Fruit fly (Drosophila melanogaster) whole organism, embryonic: ENCODE measurements around the gene Usp5.

ENCODE experiments used
- Ada2b ChIP-seq: fragments of 200-800 bp; sonication (Bioruptor generic); IDR thresholded peaks from 2 replicates; pipeline ENCODE4 v1.3.6; 2022; ENCODE audit warnings: missing biosample characterization, missing genetic modification characterization
- B-H1 ChIP-seq: fragments of 200-800 bp; sonication (Bioruptor generic); IDR thresholded peaks from 3 replicates; pipeline ENCODE4 v1.3.6; 2022; ENCODE audit warnings: missing biosample characterization, missing genetic modification characterization
- CG10267 ChIP-seq: fragments of 200-800 bp; sonication (Bioruptor generic); optimal IDR thresholded peaks from 2 replicates; lab custom pipeline; 2018; ENCODE audit warnings: missing biosample characterization, mild to moderate bottlenecking, missing genetic modification characterization, moderate library complexity
- CG12391 ChIP-seq: fragments of 200-800 bp; sonication (Bioruptor generic); optimal IDR thresholded peaks from 3 replicates; lab custom pipeline; 2018; ENCODE audit warnings: missing biosample characterization, mild to moderate bottlenecking, missing genetic modification characterization, moderate library complexity
- CG14441 ChIP-seq: fragments of 200-800 bp; sonication (Bioruptor generic); IDR thresholded peaks from 2 replicates; pipeline ENCODE4 v1.3.6; 2022; ENCODE audit warnings: missing biosample characterization, missing genetic modification characterization
- CG17612 ChIP-seq: fragments of 200-800 bp; sonication (Bioruptor generic); IDR thresholded peaks from 2 replicates; pipeline ENCODE4 v1.3.6; 2022; ENCODE audit warnings: missing biosample characterization, missing genetic modification characterization
- CG17802 ChIP-seq: fragments of 200-800 bp; sonication (Bioruptor generic); optimal IDR thresholded peaks from 2 replicates; lab custom pipeline; 2018; ENCODE audit warnings: missing biosample characterization, mild to moderate bottlenecking, missing genetic modification characterization, moderate library complexity
- CG2875 ChIP-seq: fragments of 200-800 bp; sonication (Bioruptor generic); optimal IDR thresholded peaks from 2 replicates; lab custom pipeline; 2017; ENCODE audit warnings: missing biosample characterization, mild to moderate bottlenecking, missing genetic modification characterization, missing genetic modification reagents
- CG31388 ChIP-seq: fragments of 200-800 bp; sonication (Bioruptor generic); optimal IDR thresholded peaks from 2 replicates; lab custom pipeline; 2016; ENCODE audit warnings: missing biosample characterization, missing genetic modification characterization
- CG3281 ChIP-seq: fragments of 200-800 bp; sonication (Bioruptor generic); optimal IDR thresholded peaks from 3 replicates; lab custom pipeline; 2017; ENCODE audit warnings: missing biosample characterization, mild to moderate bottlenecking, missing genetic modification characterization
- CG6683 ChIP-seq: fragments of 200-800 bp; sonication (Bioruptor generic); optimal IDR thresholded peaks from 2 replicates; lab custom pipeline; 2017; ENCODE audit warnings: missing biosample characterization, mild to moderate bottlenecking, missing genetic modification characterization, missing genetic modification reagents
- CG7839 ChIP-seq: fragments of 200-800 bp; sonication (Bioruptor generic); optimal IDR thresholded peaks from 3 replicates; lab custom pipeline; 2018; ENCODE audit warnings: missing biosample characterization, mild to moderate bottlenecking, missing genetic modification characterization, moderate library complexity
- CG9932 ChIP-seq: fragments of 200-800 bp; sonication (Bioruptor generic); IDR thresholded peaks from 2 replicates; pipeline ENCODE4 v1.3.6; 2022; ENCODE audit warnings: missing biosample characterization, missing genetic modification characterization
- CrebB ChIP-seq: fragments of 200-800 bp; sonication (Bioruptor generic); optimal IDR thresholded peaks from 3 replicates; lab custom pipeline; 2018; ENCODE audit warnings: missing biosample characterization, mild to moderate bottlenecking, missing genetic modification characterization
- D19B ChIP-seq: fragments of 200-800 bp; sonication (Bioruptor generic); optimal IDR thresholded peaks from 2 replicates; lab custom pipeline; 2017; ENCODE audit warnings: missing biosample characterization, mild to moderate bottlenecking, missing genetic modification characterization
- Doc3 ChIP-seq: fragments of 200-800 bp; sonication (Bioruptor generic); IDR thresholded peaks from 3 replicates; pipeline ENCODE4 v1.3.6; 2022; ENCODE audit warnings: missing biosample characterization, missing genetic modification characterization; ENCODE audit not compliant: partially characterized antibody
- Ets97D ChIP-seq: fragments of 200-800 bp; sonication (Bioruptor generic); optimal IDR thresholded peaks from 3 replicates; lab custom pipeline; 2016; ENCODE audit warnings: missing biosample characterization, missing genetic modification characterization
- Fer1 ChIP-seq: fragments of 200-800 bp; sonication (Bioruptor generic); optimal IDR thresholded peaks from 2 replicates; lab custom pipeline; 2017; ENCODE audit warnings: missing biosample characterization, mild to moderate bottlenecking, missing genetic modification characterization
- H15 ChIP-seq: fragments of 200-800 bp; sonication (Bioruptor generic); IDR thresholded peaks from 3 replicates; pipeline ENCODE4 v1.3.6; 2022; ENCODE audit warnings: missing biosample characterization, missing genetic modification characterization
- Hand ChIP-seq: fragments of 200-800 bp; sonication (Bioruptor generic); optimal IDR thresholded peaks from 2 replicates; lab custom pipeline; 2017; ENCODE audit warnings: mild to moderate bottlenecking, missing biosample characterization, missing genetic modification reagents, missing genetic modification characterization
- MTF-1 ChIP-seq: fragments of 200-800 bp; sonication (Bioruptor generic); optimal IDR thresholded peaks from 2 replicates; lab custom pipeline; 2018; ENCODE audit warnings: missing biosample characterization, mild to moderate bottlenecking, missing genetic modification characterization, borderline replicate concordance
- Myb ChIP-seq: fragments of 200-800 bp; sonication (Bioruptor generic); optimal IDR thresholded peaks from 2 replicates; lab custom pipeline; 2016; ENCODE audit warnings: missing biosample characterization, missing genetic modification characterization
- Neu2 ChIP-seq: fragments of 200-800 bp; sonication (Bioruptor generic); optimal IDR thresholded peaks from 3 replicates; lab custom pipeline; 2016; ENCODE audit warnings: missing biosample characterization, missing genetic modification characterization, borderline replicate concordance
- Spps ChIP-seq: fragments of 200-800 bp; sonication (Bioruptor generic); optimal IDR thresholded peaks from 2 replicates; lab custom pipeline; 2018; ENCODE audit warnings: missing biosample characterization, mild to moderate bottlenecking, missing genetic modification characterization
- Stat92E ChIP-seq, 3 experiments: fragments of >200 bp in 2 of 3; fragments of 200-800 bp in 1 of 3; sonication (Bioruptor generic) in 1 of 3; optimal IDR thresholded peaks; 2 replicates each; lab custom pipeline; 2017 to 2019; ENCODE audit warnings: missing biosample characterization in 3 of 3, missing genetic modification characterization in 3 of 3, mild to moderate bottlenecking in 1 of 3, moderate library complexity in 1 of 3
- Tbp ChIP-seq: fragments of >200 bp; optimal IDR thresholded peaks from 2 replicates; lab custom pipeline; 2018; ENCODE audit warnings: missing biosample characterization, missing genetic modification characterization
- Xbp1 ChIP-seq: fragments of 200-800 bp; sonication (Bioruptor generic); optimal IDR thresholded peaks from 3 replicates; lab custom pipeline; 2016; ENCODE audit warnings: missing biosample characterization, mild to moderate bottlenecking, missing genetic modification characterization
- abd-A ChIP-seq: fragments of 200-800 bp; sonication (Bioruptor generic); optimal IDR thresholded peaks from 3 replicates; lab custom pipeline; 2019; ENCODE audit warnings: missing biosample characterization, mild to moderate bottlenecking, missing genetic modification characterization, moderate library complexity
- ap ChIP-seq: fragments of 200-800 bp; sonication (Bioruptor generic); IDR thresholded peaks from 2 replicates; pipeline ENCODE4 v1.3.6; 2022; ENCODE audit warnings: missing biosample characterization, missing genetic modification characterization
- cad ChIP-seq: fragments of >200 bp; optimal IDR thresholded peaks from 2 replicates; lab custom pipeline; 2017; ENCODE audit warnings: missing biosample characterization, missing genetic modification characterization
- da ChIP-seq: fragments of 200-800 bp; sonication (Bioruptor generic); optimal IDR thresholded peaks from 2 replicates; lab custom pipeline; 2016; ENCODE audit warnings: missing biosample characterization, missing genetic modification characterization
- fru ChIP-seq: fragments of >200 bp; optimal IDR thresholded peaks from 2 replicates; lab custom pipeline; 2017
- grn ChIP-seq: fragments of 200-800 bp; sonication (Bioruptor generic); optimal IDR thresholded peaks from 3 replicates; lab custom pipeline; 2017; ENCODE audit warnings: missing biosample characterization, missing genetic modification characterization
- jing ChIP-seq: fragments of 200-800 bp; sonication (Bioruptor generic); optimal IDR thresholded peaks from 2 replicates; lab custom pipeline; 2018; ENCODE audit warnings: missing biosample characterization, mild to moderate bottlenecking, missing genetic modification characterization
- nau ChIP-seq: fragments of 200-800 bp; sonication (Bioruptor generic); optimal IDR thresholded peaks from 3 replicates; lab custom pipeline; 2017; ENCODE audit warnings: missing biosample characterization, mild to moderate bottlenecking, missing genetic modification characterization, missing genetic modification reagents
- nerfin-2 ChIP-seq: fragments of 200-800 bp; sonication (Bioruptor generic); IDR thresholded peaks from 2 replicates; pipeline ENCODE4 v1.3.6; 2022; ENCODE audit warnings: missing biosample characterization, missing genetic modification characterization; ENCODE audit not compliant: partially characterized antibody
- nom ChIP-seq: fragments of 200-800 bp; sonication (Bioruptor generic); optimal IDR thresholded peaks from 2 replicates; lab custom pipeline; 2017; ENCODE audit warnings: missing biosample characterization, missing genetic modification characterization, mild to moderate bottlenecking, moderate library complexity, missing genetic modification reagents
- p53 ChIP-seq: fragments of 200-800 bp; sonication (Bioruptor generic); optimal IDR thresholded peaks from 2 replicates; lab custom pipeline; 2016; ENCODE audit warnings: missing biosample characterization, missing genetic modification characterization
- pnt ChIP-seq: fragments of 200-800 bp; sonication (Bioruptor generic); optimal IDR thresholded peaks from 3 replicates; lab custom pipeline; 2016; ENCODE audit warnings: missing biosample characterization, missing genetic modification characterization
- pzg ChIP-seq: fragments of 200-800 bp; sonication (Bioruptor generic); optimal IDR thresholded peaks from 3 replicates; lab custom pipeline; 2018; ENCODE audit warnings: missing biosample characterization, mild to moderate bottlenecking, missing genetic modification characterization, moderate library complexity
- repo ChIP-seq: fragments of 200-800 bp; sonication (Bioruptor generic); optimal IDR thresholded peaks from 2 replicates; lab custom pipeline; 2016; ENCODE audit warnings: missing biosample characterization, missing genetic modification characterization
- scrt ChIP-seq: fragments of 200-800 bp; sonication (Bioruptor generic); optimal IDR thresholded peaks from 2 replicates; lab custom pipeline; 2018; ENCODE audit warnings: missing biosample characterization, mild to moderate bottlenecking, missing genetic modification characterization, moderate library complexity
- sd ChIP-seq: fragments of 200-800 bp; sonication (Bioruptor generic); optimal IDR thresholded peaks from 3 replicates; lab custom pipeline; 2018; ENCODE audit warnings: missing biosample characterization, mild to moderate bottlenecking, missing genetic modification characterization, moderate library complexity
- slp2 ChIP-seq: fragments of 200-800 bp; sonication (Bioruptor generic); optimal IDR thresholded peaks from 2 replicates; lab custom pipeline; 2016; ENCODE audit warnings: missing biosample characterization, missing genetic modification characterization
- sr ChIP-seq: fragments of 200-800 bp; sonication (Bioruptor generic); IDR thresholded peaks from 3 replicates; pipeline ENCODE4 v1.3.6; 2022; ENCODE audit warnings: missing biosample characterization, missing genetic modification characterization
- tna ChIP-seq: fragments of 200-800 bp; sonication (Bioruptor generic); IDR thresholded peaks from 2 replicates; pipeline ENCODE4 v1.3.6; 2022; ENCODE audit warnings: missing biosample characterization, missing genetic modification characterization; ENCODE audit not compliant: partially characterized antibody
- trh ChIP-seq: fragments of 200-800 bp; sonication (Bioruptor generic); optimal IDR thresholded peaks from 2 replicates; lab custom pipeline; 2016; ENCODE audit warnings: missing biosample characterization, missing genetic modification characterization
- wdn ChIP-seq: fragments of 200-800 bp; sonication (Bioruptor generic); IDR thresholded peaks from 2 replicates; pipeline ENCODE4 v1.3.6; 2022; ENCODE audit warnings: missing biosample characterization, missing genetic modification characterization

Usp5 gene

dm6 chr3L:3148125-3149059, at the start of gene Usp5, which contains the start of gene BtbVII (continued):
- TF ChIP-seq nom (GFP tag; lab: Kevin White, UChicago) (peak; percentile 51), wdn (GFP tag; lab: Robert Waterston, UW) (0 out of 2 replicates have a peak, but pooled peaks have one; percentile 16), da (GFP tag; lab: Kevin White, UChicago) (peak; percentile 17), Spps (tag; lab: Kevin White, UChicago) (peak; percentile 16), Ada2b (peak; percentile 51), abd-A (tag; lab: Kevin White, UChicago) (no peak), grn (GFP tag; lab: Kevin White, UChicago) (no peak), CG12391 (peak; percentile 67), H15 (GFP tag; lab: Robert Waterston, UW) (0 out of 3 replicates have a peak, but pooled peaks have one; percentile 13), fru (no peak), CrebB (tag; lab: Kevin White, UChicago) (peak; percentile 41), jing (GFP tag; lab: Kevin White, UChicago) (no peak), trh (GFP tag; lab: Kevin White, UChicago) (no peak), Stat92E (GFP tag; optimal IDR thresholded peaks at IDR 0.05; lab: Kevin White, UChicago) (peak in 1 of 3 experiments; percentile 13), MTF-1 (GFP tag; lab: Kevin White, UChicago) (no peak), Xbp1 (GFP tag; lab: Kevin White, UChicago) (peak; percentile 59), p53 (no peak), Myb (peak; percentile 46), CG2875 (GFP tag; lab: Kevin White, UChicago) (no peak), Tbp (no peak), CG17802 (no peak), CG17612 (no peak), scrt (GFP tag; lab: Kevin White, UChicago) (no peak), repo (GFP tag; lab: Kevin White, UChicago) (no peak), CG31388 (GFP tag; lab: Kevin White, UChicago) (no peak), sd (tag; lab: Kevin White, UChicago) (peak; percentile 18), pnt (peak; percentile 55), CG3281 (GFP tag; lab: Kevin White, UChicago) (peak; percentile 44), sr (GFP tag; lab: Robert Waterston, UW) (no peak), CG6683 (GFP tag; lab: Kevin White, UChicago) (peak; percentile 41), B-H1 (GFP tag; lab: Robert Waterston, UW) (peak; percentile 40; the same call in 1 of the 3 replicates), nau (GFP tag; lab: Kevin White, UChicago) (no peak), cad (no peak), Doc3 (GFP tag; lab: Robert Waterston, UW) (peak; percentile 99), tna (peak; percentile 86), ap (no peak), CG14441 (peak; percentile 64), Fer1 (GFP tag; lab: Kevin White, UChicago) (peak; percentile 59), CG7839 (tag; lab: Kevin White, UChicago) (peak; percentile 41), Hand (GFP tag; lab: Kevin White, UChicago) (no peak), slp2 (GFP tag; lab: Kevin White, UChicago) (peak; percentile 33), CG10267 (peak; percentile 57), Neu2 (GFP tag; lab: Kevin White, UChicago) (no peak), pzg (GFP tag; lab: Kevin White, UChicago) (peak; percentile 91), D19B (GFP tag; lab: Kevin White, UChicago) (no peak), nerfin-2 (GFP tag; lab: Robert Waterston, UW) (peak; percentile 85), CG9932 (peak; percentile 86), Ets97D (GFP tag; lab: Kevin White, UChicago) (peak; percentile 78)
